Fruit fly (Drosophila melanogaster) whole organism, prepupa: ENCODE results near the gene CG33483.

Source experiments
- CG11902 ChIP-seq: fragments of 200-800 bp; sonication (Bioruptor generic); optimal IDR thresholded peaks from 3 replicates; lab custom pipeline; 2016; ENCODE audit warnings: missing biosample characterization, missing genetic modification characterization
- CG15336 ChIP-seq: fragments of 200-800 bp; sonication (Bioruptor generic); IDR thresholded peaks from 2 replicates; pipeline ENCODE4 v1.3.6; 2022; ENCODE audit warnings: missing biosample characterization, missing genetic modification characterization
- CG1621 ChIP-seq: fragments of 200-800 bp; sonication (Bioruptor generic); optimal IDR thresholded peaks from 3 replicates; lab custom pipeline; 2018; ENCODE audit warnings: missing biosample characterization, mild to moderate bottlenecking, missing genetic modification characterization
- CG3919 ChIP-seq: fragments of 200-800 bp; sonication (Bioruptor generic); optimal IDR thresholded peaks from 3 replicates; lab custom pipeline; 2016; ENCODE audit warnings: missing biosample characterization, missing genetic modification characterization
- CG7368 ChIP-seq: fragments of 200-800 bp; sonication (Bioruptor generic); optimal IDR thresholded peaks from 3 replicates; lab custom pipeline; 2016; ENCODE audit warnings: missing biosample characterization, missing genetic modification characterization
- CG8319 ChIP-seq: fragments of 200-800 bp; sonication (Bioruptor generic); optimal IDR thresholded peaks from 3 replicates; lab custom pipeline; 2016; ENCODE audit warnings: missing biosample characterization, missing genetic modification characterization
- fkh ChIP-seq: fragments of 200-800 bp; sonication (Bioruptor generic); optimal IDR thresholded peaks from 3 replicates; lab custom pipeline; 2017; ENCODE audit warnings: missing biosample characterization, mild to moderate bottlenecking, missing genetic modification characterization, moderate library complexity
- svp ChIP-seq: fragments of 200-800 bp; sonication (Bioruptor generic); peaks from one replicate; lab custom pipeline; 2016; ENCODE audit warnings: missing biosample characterization, missing genetic modification characterization

- TF ChIP-seq fkh (GFP tag; lab: Kevin White, UChicago) (no peak), CG11902 (GFP tag; lab: Kevin White, UChicago) (no peak), CG1621 (tag; lab: Kevin White, UChicago) (no peak), CG8319 (GFP tag; lab: Kevin White, UChicago) (no peak), CG15336 (GFP tag; lab: Robert Waterston, UW) (no peak), CG3919 (no peak), svp (GFP tag; lab: Kevin White, UChicago) (no peak), CG7368 (no peak)
Measured at dm6 chr3R:30880894-30881293, 21.1 kb downstream of the CG33483 start, which contains the start of gene CG12071.
